Worm (Caenorhabditis elegans) whole organism, mixed stage, embryonic: Measurements from ENCODE around the gene epg-5.

Experiments
- M03D4.4 ChIP-seq: sonication (generic microtip); optimal IDR thresholded peaks from 2 replicates; lab custom pipeline; 2017; ENCODE audit warnings: mild to moderate bottlenecking, missing genetic modification characterization, missing compliant biosample characterization
- bed-3 ChIP-seq: fragments of 200-800 bp; sonication (Bioruptor generic); optimal IDR thresholded peaks from 3 replicates; lab custom pipeline; 2018; ENCODE audit warnings: mild to moderate bottlenecking, missing genetic modification characterization, moderate library complexity, missing compliant biosample characterization
- ceh-39 ChIP-seq: fragments of 150-350 bp; optimal IDR thresholded peaks from 2 replicates; lab custom pipeline; 2014; ENCODE audit warnings: missing biosample characterization, missing genetic modification characterization
- ceh-43 ChIP-seq: fragments of 200-800 bp; sonication (Bioruptor generic); optimal IDR thresholded peaks from 2 replicates; lab custom pipeline; 2018; ENCODE audit warnings: mild to moderate bottlenecking, missing genetic modification characterization, moderate library complexity, missing compliant biosample characterization
- ces-1 ChIP-seq: fragments of 150-350 bp; optimal IDR thresholded peaks from 2 replicates; lab custom pipeline; 2014; ENCODE audit warnings: missing biosample characterization, missing genetic modification reagents, missing genetic modification characterization
- drap-1 ChIP-seq: fragments of 200-800 bp; sonication (Bioruptor generic); optimal IDR thresholded peaks from 3 replicates; lab custom pipeline; 2018; ENCODE audit warnings: mild to moderate bottlenecking, missing genetic modification characterization, missing compliant biosample characterization
- elt-3 ChIP-seq: fragments of 150-350 bp; optimal IDR thresholded peaks from 2 replicates; lab custom pipeline; 2014; ENCODE audit warnings: missing biosample characterization, missing genetic modification characterization
- ham-2 ChIP-seq: fragments of 200-800 bp; sonication (Bioruptor generic); optimal IDR thresholded peaks from 2 replicates; lab custom pipeline; 2018; ENCODE audit warnings: mild to moderate bottlenecking, missing genetic modification characterization, missing compliant biosample characterization
- hlh-1 ChIP-seq: fragments of 150-350 bp; optimal IDR thresholded peaks from 2 replicates; lab custom pipeline; 2014; ENCODE audit warnings: missing biosample characterization, missing genetic modification reagents, missing genetic modification characterization
- lin-13 ChIP-seq: fragments of 150-350 bp; optimal IDR thresholded peaks from 2 replicates; lab custom pipeline; 2014; ENCODE audit warnings: missing biosample characterization, missing genetic modification characterization
- lin-32 ChIP-seq: fragments of 200-800 bp; sonication (Bioruptor generic); optimal IDR thresholded peaks from 2 replicates; lab custom pipeline; 2018; ENCODE audit warnings: mild to moderate bottlenecking, missing genetic modification characterization, missing compliant biosample characterization
- lsy-2 ChIP-seq: fragments of 150-350 bp; optimal IDR thresholded peaks from 2 replicates; lab custom pipeline; 2014; ENCODE audit warnings: missing biosample characterization, missing genetic modification characterization
- mab-5 ChIP-seq: fragments of 150-350 bp; optimal IDR thresholded peaks from 2 replicates; lab custom pipeline; 2014; ENCODE audit warnings: missing biosample characterization, missing genetic modification characterization
- mep-1 ChIP-seq: fragments of 150-350 bp; optimal IDR thresholded peaks from 2 replicates; lab custom pipeline; 2017; ENCODE audit warnings: missing biosample characterization, missing genetic modification reagents, missing genetic modification characterization, inconsistent platforms
- mls-2 ChIP-seq: sonication (generic microtip); optimal IDR thresholded peaks from 2 replicates; lab custom pipeline; 2016; ENCODE audit warnings: mild to moderate bottlenecking, missing genetic modification characterization, moderate library complexity, missing compliant biosample characterization
- nhr-12 ChIP-seq: fragments of 150-350 bp; optimal IDR thresholded peaks from 2 replicates; lab custom pipeline; 2014; ENCODE audit warnings: missing biosample characterization, missing genetic modification characterization
- nhr-2 ChIP-seq: fragments of 150-350 bp; optimal IDR thresholded peaks from 2 replicates; lab custom pipeline; 2014; ENCODE audit warnings: missing biosample characterization, missing genetic modification characterization
- nhr-237 ChIP-seq: fragments of 150-350 bp; optimal IDR thresholded peaks from 2 replicates; lab custom pipeline; 2014; ENCODE audit warnings: missing biosample characterization, missing genetic modification characterization
- nhr-76 ChIP-seq: sonication (generic microtip); optimal IDR thresholded peaks from 2 replicates; lab custom pipeline; 2017; ENCODE audit warnings: missing biosample characterization, missing genetic modification characterization
- pha-4 ChIP-seq: fragments of 150-350 bp; optimal IDR thresholded peaks from 2 replicates; lab custom pipeline; 2018; ENCODE audit warnings: missing biosample characterization, missing genetic modification reagents, missing genetic modification characterization
- sem-2 ChIP-seq: fragments of 200-800 bp; sonication (Bioruptor generic); optimal IDR thresholded peaks from 2 replicates; lab custom pipeline; 2018; ENCODE audit warnings: mild to moderate bottlenecking, missing genetic modification characterization, missing compliant biosample characterization
- snpc-4 ChIP-seq: fragments of 150-350 bp; optimal IDR thresholded peaks from 2 replicates; lab custom pipeline; 2014; ENCODE audit warnings: missing biosample characterization, missing genetic modification characterization
- sptf-1 ChIP-seq: sonication (generic microtip); optimal IDR thresholded peaks from 2 replicates; lab custom pipeline; 2017; ENCODE audit warnings: mild to moderate bottlenecking, missing genetic modification characterization, moderate library complexity, missing compliant biosample characterization
- tbx-8 ChIP-seq: fragments of 200-800 bp; sonication (Bioruptor generic); optimal IDR thresholded peaks from 2 replicates; lab custom pipeline; 2018; ENCODE audit warnings: mild to moderate bottlenecking, missing genetic modification characterization, moderate library complexity, missing compliant biosample characterization
- unc-120 ChIP-seq: sonication (generic microtip); optimal IDR thresholded peaks from 2 replicates; lab custom pipeline; 2017; ENCODE audit warnings: missing genetic modification characterization, missing compliant biosample characterization; ENCODE audit not compliant: poor library complexity, severe bottlenecking
- unc-39 ChIP-seq: fragments of 150-350 bp; optimal IDR thresholded peaks from 2 replicates; lab custom pipeline; 2014; ENCODE audit warnings: missing biosample characterization, missing genetic modification characterization
- unc-62 ChIP-seq: fragments of 150-350 bp; optimal IDR thresholded peaks from 2 replicates; lab custom pipeline; 2014; ENCODE audit warnings: missing biosample characterization, missing genetic modification reagents, missing genetic modification characterization
- zip-8 ChIP-seq: fragments of 150-350 bp; optimal IDR thresholded peaks from 2 replicates; lab custom pipeline; 2014; ENCODE audit warnings: missing biosample characterization, missing genetic modification characterization
- ztf-11 ChIP-seq: fragments of 150-350 bp; optimal IDR thresholded peaks from 2 replicates; lab custom pipeline; 2014; ENCODE audit warnings: missing biosample characterization, missing genetic modification characterization

The epg-5 gene

ce11 chrII:6563238-6563637 lies 45.9 kb downstream of the epg-5 start:
- no peak for TF ChIP-seq mep-1
- peak; percentile 7 for TF ChIP-seq unc-62 (GFP tag; lab: Kevin White, UChicago)
- TF ChIP-seq ceh-39 (tag; lab: Kevin White, UChicago), result no peak
- TF ChIP-seq pha-4 (tag; lab: Kevin White, UChicago), result peak; percentile 11
- no peak for TF ChIP-seq lin-13 (tag; lab: Kevin White, UChicago)
- no peak for TF ChIP-seq nhr-76
- peak; percentile 35 for TF ChIP-seq nhr-2 (tag; lab: Kevin White, UChicago)
- TF ChIP-seq unc-120 (tag; lab: Kevin White, UChicago), result peak; percentile 5
- no peak for TF ChIP-seq hlh-1 (tag; lab: Kevin White, UChicago)
- TF ChIP-seq tbx-8 (GFP tag; lab: Kevin White, UChicago), result no peak
- no peak for TF ChIP-seq zip-8 (tag; lab: Kevin White, UChicago)
- TF ChIP-seq M03D4.4 (tag; lab: Kevin White, UChicago), result no peak
- TF ChIP-seq lin-32 (GFP tag; lab: Kevin White, UChicago), result no peak
- no peak for TF ChIP-seq lsy-2 (tag; lab: Kevin White, UChicago)
- no peak for TF ChIP-seq ceh-43 (GFP tag; lab: Kevin White, UChicago)
- no peak for TF ChIP-seq unc-39 (tag; lab: Kevin White, UChicago)

- no peak for TF ChIP-seq snpc-4 (tag; lab: Kevin White, UChicago)
- TF ChIP-seq mls-2 (tag; lab: Kevin White, UChicago), result no peak
- no peak for TF ChIP-seq nhr-76
These were observed 46.8 kb downstream of the epg-5 start for ce11 chrII:6562203-6562867.

ce11 chrII:6561300-6561699 lies 47.9 kb downstream of the epg-5 start, which contains the start of gene F18C5.10:
F18C5.10 (minus strand) TSS chrII:6561444.
- no peak for TF ChIP-seq lin-13 (tag; lab: Kevin White, UChicago)
- TF ChIP-seq nhr-12, result no peak
- TF ChIP-seq mep-1, result no peak
- no peak for TF ChIP-seq unc-120 (tag; lab: Kevin White, UChicago)
- TF ChIP-seq bed-3 (GFP tag; lab: Kevin White, UChicago), result no peak
- TF ChIP-seq sptf-1 (tag; lab: Kevin White, UChicago), result no peak
- no peak for TF ChIP-seq unc-62 (GFP tag; lab: Kevin White, UChicago)
- no peak for TF ChIP-seq ceh-39 (tag; lab: Kevin White, UChicago)
- no peak for TF ChIP-seq ztf-11
- TF ChIP-seq nhr-2 (tag; lab: Kevin White, UChicago), result no peak
- TF ChIP-seq hlh-1 (tag; lab: Kevin White, UChicago), result no peak
- no peak for TF ChIP-seq ces-1
- no peak for TF ChIP-seq elt-3 (tag; lab: Kevin White, UChicago)
- no peak for TF ChIP-seq lsy-2 (tag; lab: Kevin White, UChicago)
- no peak for TF ChIP-seq pha-4 (tag; lab: Kevin White, UChicago)

- TF ChIP-seq sptf-1 (tag; lab: Kevin White, UChicago) (no peak), drap-1 (GFP tag; lab: Kevin White, UChicago) (no peak)
These were observed 48.9 kb downstream of the epg-5 start for ce11 chrII:6560291-6560690.

ce11 chrII:6558887-6559286 lies 50.3 kb downstream of the epg-5 start:
- TF ChIP-seq lin-32 (GFP tag; lab: Kevin White, UChicago) (no peak), ceh-43 (GFP tag; lab: Kevin White, UChicago) (no peak), ceh-39 (tag; lab: Kevin White, UChicago) (no peak), sem-2 (GFP tag; lab: Kevin White, UChicago) (no peak), hlh-1 (tag; lab: Kevin White, UChicago) (no peak), mab-5 (no peak), drap-1 (GFP tag; lab: Kevin White, UChicago) (no peak), lsy-2 (tag; lab: Kevin White, UChicago) (no peak), nhr-2 (tag; lab: Kevin White, UChicago) (no peak), unc-120 (tag; lab: Kevin White, UChicago) (no peak), nhr-76 (no peak), ham-2 (GFP tag; lab: Kevin White, UChicago) (no peak), nhr-237 (tag; lab: Kevin White, UChicago) (no peak)
